Fruit fly (Drosophila melanogaster) whole organism, wandering third instar larva: ENCODE measurements around the gene ppk14.

ENCODE experiments used
- br ChIP-seq: fragments of 200-800 bp; sonication (Bioruptor generic); optimal IDR thresholded peaks from 2 replicates; lab custom pipeline; 2016; ENCODE audit warnings: missing biosample characterization, missing genetic modification characterization
- psq ChIP-seq: fragments of 200-800 bp; sonication (Bioruptor generic); optimal IDR thresholded peaks from 3 replicates; lab custom pipeline; 2017; ENCODE audit warnings: missing biosample characterization, mild to moderate bottlenecking, missing genetic modification characterization, moderate library complexity

DNA sequence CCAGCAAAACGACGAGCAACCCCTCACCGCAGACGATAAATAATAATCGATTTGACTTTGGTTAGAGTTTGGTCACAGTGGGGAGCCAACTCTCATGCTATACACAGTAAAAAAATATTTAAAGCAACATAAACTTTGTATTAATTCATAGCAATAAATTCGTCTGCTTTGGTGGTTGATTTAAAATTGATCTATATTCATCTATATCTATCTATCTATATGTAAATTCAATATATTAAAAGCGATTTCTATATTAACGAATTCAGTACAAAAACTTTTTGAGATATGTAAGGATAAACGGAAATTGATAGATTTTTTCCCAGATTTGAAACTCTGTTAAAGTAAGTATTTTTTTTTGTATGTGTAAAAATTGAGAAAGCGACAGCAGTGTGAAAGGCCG, 44.9 kb upstream of the ppk14 start:
- TF ChIP-seq br (GFP tag; lab: Kevin White, UChicago) = no peak
- no peak for TF ChIP-seq psq (GFP tag; lab: Kevin White, UChicago)
